Worm (Caenorhabditis elegans): ENCODE data around the gene F22F7.11.

DNA sequence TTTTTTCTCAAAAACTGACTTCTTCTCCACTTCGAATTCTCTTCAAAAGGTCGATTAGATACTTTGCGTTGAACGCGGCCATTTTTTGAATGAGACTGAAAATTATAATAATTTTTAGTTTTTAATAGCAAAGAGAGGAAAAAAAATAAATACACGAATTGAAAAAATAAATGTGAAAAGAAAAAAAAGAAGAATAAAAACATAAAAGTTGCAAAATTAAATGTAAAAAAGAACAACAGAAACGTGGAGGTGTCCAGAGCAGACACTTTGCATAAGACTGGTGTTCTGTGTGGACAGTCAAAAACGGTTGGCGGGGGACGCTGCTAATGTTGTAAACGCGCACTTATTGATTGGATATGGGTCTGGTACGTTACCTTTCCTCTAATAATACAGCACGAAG, 39.7 kb downstream of the F22F7.11 start, which contains the start of gene C45H4.14:
- TF ChIP-seq snpc-4 (tag; optimal IDR thresholded peaks at IDR 0.05) (no peak), pha-4 (tag; optimal IDR thresholded peaks at IDR 0.05) (no peak), jun-1 (tag; optimal IDR thresholded peaks at IDR 0.05) (no peak), daf-12 (tag; optimal IDR thresholded peaks at IDR 0.05) (no peak), egl-5 (tag; optimal IDR thresholded peaks at IDR 0.05) (no peak), skn-1 (tag; optimal IDR thresholded peaks at IDR 0.05) (no peak), ztf-11 (tag; optimal IDR thresholded peaks at IDR 0.05) (no peak)

Data from whole organism, L3 larva.